Fruit fly (Drosophila melanogaster): ENCODE data around the gene CG13895.

DNA sequence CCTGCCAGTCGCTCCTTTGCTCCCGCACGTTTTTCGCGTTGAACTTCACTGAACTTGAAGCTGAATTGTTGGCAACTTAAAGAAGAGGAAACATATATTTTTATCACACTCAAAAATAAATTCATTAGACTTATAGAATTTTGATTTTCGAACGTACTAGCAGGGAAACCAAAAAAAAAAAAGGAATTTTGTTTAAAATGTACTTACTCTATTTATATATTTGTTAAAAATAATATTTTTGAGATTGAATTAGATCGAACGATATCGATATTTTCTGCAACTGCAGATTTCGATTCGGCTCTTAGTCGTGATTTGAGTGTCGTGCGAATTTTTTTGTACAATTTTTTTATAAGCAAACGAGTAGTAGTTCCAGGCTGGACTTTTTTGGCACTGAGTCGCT is 23.5 kb upstream of the CG13895 start:
- TF ChIP-seq pan (optimal IDR thresholded peaks at IDR 0.05) (no peak), pan (GFP tag; optimal IDR thresholded peaks at IDR 0.05 in 1 of 2, IDR thresholded peaks at IDR 0.05 in 1 of 2) (no peak), CG9876 (GFP tag; optimal IDR thresholded peaks at IDR 0.05) (no peak), CG12942 (GFP tag; optimal IDR thresholded peaks at IDR 0.05) (no peak), B-H1 (GFP tag; IDR thresholded peaks at IDR 0.05) (no peak)

Measured in whole organism, embryonic.